1 fruit fly cellular context compared by ENCODE assay signal in the genomic region with DNA sequence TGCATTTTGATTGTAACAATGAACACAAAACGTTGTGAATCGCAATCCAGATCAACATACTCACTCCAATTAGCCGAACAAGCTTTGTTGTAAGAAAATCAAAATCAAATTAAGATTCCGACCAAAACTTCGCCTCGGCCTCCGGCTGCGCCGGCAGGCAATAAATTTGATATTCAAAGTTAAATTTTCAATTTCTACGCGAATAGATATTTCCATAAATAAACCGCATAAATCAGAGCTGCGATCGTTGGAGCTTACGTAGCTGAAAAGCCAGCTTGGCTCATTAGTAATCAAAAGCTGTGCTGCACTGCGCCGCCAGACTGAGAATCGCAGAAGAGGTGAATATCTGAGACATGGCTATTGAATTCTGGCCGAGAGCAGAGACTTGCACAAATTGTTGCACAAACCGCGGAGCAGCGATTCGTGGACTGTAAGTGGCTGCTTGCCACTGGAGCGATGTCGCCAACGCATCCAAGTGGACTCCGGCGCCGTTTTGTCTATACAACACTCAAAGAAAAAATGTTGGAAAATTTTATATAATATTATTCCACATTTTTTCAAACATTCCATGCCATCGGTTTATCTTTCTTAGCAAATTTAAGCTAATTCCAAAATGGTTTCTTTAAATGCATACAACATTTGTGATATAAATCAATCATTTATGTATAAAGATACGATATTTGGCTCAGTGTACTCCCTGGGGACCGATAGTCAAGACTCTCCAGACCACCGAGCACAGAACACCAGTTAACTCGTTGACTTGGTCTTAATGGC.
TF ChIP-seq lines count a peak whose summit lies in the region.

No protein-coding gene starts in this region.

TF ChIP-seq in whole organism, embryonic, 481 proteins besides CTCF, POLR2A, EP300 and RAD21 (continued from another document):
- peak; percentile 66 for TF ChIP-seq abd-A (tag; optimal IDR thresholded peaks at IDR 0.05; lab: Kevin White, UChicago)
- peak; percentile 71 for TF ChIP-seq nom (GFP tag; optimal IDR thresholded peaks at IDR 0.05; lab: Kevin White, UChicago)
- peak; percentile 58 for TF ChIP-seq CG17361 (GFP tag; IDR thresholded peaks at IDR 0.05; lab: Robert Waterston, UW)
- TF ChIP-seq Hey (tag; optimal IDR thresholded peaks at IDR 0.05; lab: Kevin White, UChicago): no peak
- TF ChIP-seq CG4820 (GFP tag; optimal IDR thresholded peaks at IDR 0.05; lab: Kevin White, UChicago): peak; percentile 41
- no peak for TF ChIP-seq hth (optimal IDR thresholded peaks at IDR 0.05; lab: Kevin White, UChicago)
- peak; percentile 68 for TF ChIP-seq CG17359 (tag; optimal IDR thresholded peaks at IDR 0.05; lab: Kevin White, UChicago)
- peak; percentile 17 for TF ChIP-seq CG17802 (tag; optimal IDR thresholded peaks at IDR 0.05; lab: Kevin White, UChicago)
- no peak for TF ChIP-seq Doc2 (GFP tag; IDR thresholded peaks at IDR 0.05; lab: Robert Waterston, UW)
- peak; percentile 70 for TF ChIP-seq CG2712 (tag; optimal IDR thresholded peaks at IDR 0.05; lab: Kevin White, UChicago)
- TF ChIP-seq Mad (GFP tag; optimal IDR thresholded peaks at IDR 0.05; lab: Kevin White, UChicago): peak; percentile 8
- no peak for TF ChIP-seq Ets97D (GFP tag; optimal IDR thresholded peaks at IDR 0.05; lab: Kevin White, UChicago)
- TF ChIP-seq phol (tag; optimal IDR thresholded peaks at IDR 0.05; lab: Kevin White, UChicago): peak; percentile 65
- no peak for TF ChIP-seq trh (GFP tag; optimal IDR thresholded peaks at IDR 0.05; lab: Kevin White, UChicago)
- peak; percentile 26 for TF ChIP-seq Meics (GFP tag; optimal IDR thresholded peaks at IDR 0.05; lab: Kevin White, UChicago)
- TF ChIP-seq tx (GFP tag; optimal IDR thresholded peaks at IDR 0.05; lab: Kevin White, UChicago): no peak
- TF ChIP-seq CG1647 (GFP tag; optimal IDR thresholded peaks at IDR 0.05; lab: Kevin White, UChicago): no peak
- TF ChIP-seq CG17385 (GFP tag; optimal IDR thresholded peaks at IDR 0.05; lab: Kevin White, UChicago): peak; percentile 29
- TF ChIP-seq Eip74EF (GFP tag; optimal IDR thresholded peaks at IDR 0.05; lab: Kevin White, UChicago): peak in 1 of 2 experiments; percentile 43
- no peak for TF ChIP-seq Dp (GFP tag; optimal IDR thresholded peaks at IDR 0.05; lab: Kevin White, UChicago)
- TF ChIP-seq CG3847 (GFP tag; IDR thresholded peaks at IDR 0.05; lab: Robert Waterston, UW): 0 out of 2 replicates have a peak, but pooled peaks have one; percentile 14
- no peak for TF ChIP-seq Dad (GFP tag; optimal IDR thresholded peaks at IDR 0.05; lab: Kevin White, UChicago)
- TF ChIP-seq CG18764 (GFP tag; optimal IDR thresholded peaks at IDR 0.05; lab: Kevin White, UChicago): peak; percentile 30
- no peak for TF ChIP-seq ash1 (GFP tag; optimal IDR thresholded peaks at IDR 0.05; lab: Kevin White, UChicago)
- no peak for TF ChIP-seq pan (optimal IDR thresholded peaks at IDR 0.05; lab: Kevin White, UChicago)
- peak in 1 of 2 experiments; percentile 52 for TF ChIP-seq pan (GFP tag; optimal IDR thresholded peaks at IDR 0.05 in 1 of 2, IDR thresholded peaks at IDR 0.05 in 1 of 2)
- peak; percentile 22 for TF ChIP-seq CG2875 (GFP tag; optimal IDR thresholded peaks at IDR 0.05; lab: Kevin White, UChicago)
- TF ChIP-seq al (GFP tag; IDR thresholded peaks at IDR 0.05; lab: Robert Waterston, UW): peak; percentile 33; the same call in 1 of the 2 replicates
- TF ChIP-seq shn (GFP tag; optimal IDR thresholded peaks at IDR 0.05; lab: Kevin White, UChicago): no peak
- peak; percentile 13 for TF ChIP-seq Max (GFP tag; optimal IDR thresholded peaks at IDR 0.05; lab: Kevin White, UChicago)
- no peak for TF ChIP-seq sr (GFP tag; IDR thresholded peaks at IDR 0.05; lab: Robert Waterston, UW)
- peak; percentile 16 for TF ChIP-seq gcm (GFP tag; optimal IDR thresholded peaks at IDR 0.05; lab: Kevin White, UChicago)
- no peak for TF ChIP-seq gt (GFP tag; IDR thresholded peaks at IDR 0.05; lab: Robert Waterston, UW)
- peak; percentile 32 for TF ChIP-seq CG10147 (GFP tag; optimal IDR thresholded peaks at IDR 0.05; lab: Kevin White, UChicago)
- no peak for TF ChIP-seq CG6854 (GFP tag; optimal IDR thresholded peaks at IDR 0.05; lab: Kevin White, UChicago)
- no peak for TF ChIP-seq gro (GFP tag; optimal IDR thresholded peaks at IDR 0.05; lab: Kevin White, UChicago)
- TF ChIP-seq CG42726 (GFP tag; IDR thresholded peaks at IDR 0.05; lab: Robert Waterston, UW; ENCODE audit: partially characterized antibody): no peak
- TF ChIP-seq CG12071 (GFP tag; optimal IDR thresholded peaks at IDR 0.05; lab: Kevin White, UChicago): peak; percentile 16
- TF ChIP-seq CG8388 (GFP tag; optimal IDR thresholded peaks at IDR 0.05; lab: Kevin White, UChicago): peak; percentile 55
- peak; percentile 74 for TF ChIP-seq Drgx (GFP tag; IDR thresholded peaks at IDR 0.05; lab: Robert Waterston, UW)
- TF ChIP-seq Adf1 (GFP tag; IDR thresholded peaks at IDR 0.05; lab: Robert Waterston, UW): no peak
- no peak for TF ChIP-seq CG10565 (GFP tag; optimal IDR thresholded peaks at IDR 0.05; lab: Kevin White, UChicago)
- peak; percentile 48 for TF ChIP-seq CG1529 (GFP tag; optimal IDR thresholded peaks at IDR 0.05; lab: Kevin White, UChicago)
- no peak for TF ChIP-seq dan (GFP tag; IDR thresholded peaks at IDR 0.05; lab: Robert Waterston, UW)
- no peak for TF ChIP-seq CG3726 (GFP tag; IDR thresholded peaks at IDR 0.05; lab: Robert Waterston, UW)
- TF ChIP-seq ken (GFP tag; IDR thresholded peaks at IDR 0.05; lab: Robert Waterston, UW): no peak
- TF ChIP-seq ap (GFP tag; IDR thresholded peaks at IDR 0.05; lab: Robert Waterston, UW): 0 out of 2 replicates have a peak, but pooled peaks have one; percentile 44
- TF ChIP-seq CG7963 (GFP tag; IDR thresholded peaks at IDR 0.05; lab: Robert Waterston, UW; ENCODE audit: partially characterized antibody): no peak
- TF ChIP-seq lmd (GFP tag; IDR thresholded peaks at IDR 0.05; lab: Robert Waterston, UW): peak; percentile 47; the same call in 1 of the 2 replicates
- peak; percentile 35 for TF ChIP-seq BtbVII (GFP tag; optimal IDR thresholded peaks at IDR 0.05; lab: Kevin White, UChicago)
- peak; percentile 47 for TF ChIP-seq sd (tag; optimal IDR thresholded peaks at IDR 0.05; lab: Kevin White, UChicago)
- no peak for TF ChIP-seq ERR (GFP tag; optimal IDR thresholded peaks at IDR 0.05; lab: Kevin White, UChicago)
- TF ChIP-seq bab2 (GFP tag; optimal IDR thresholded peaks at IDR 0.05; lab: Kevin White, UChicago): no peak
- no peak for TF ChIP-seq Sin3A (optimal IDR thresholded peaks at IDR 0.05; lab: Kevin White, UChicago)
- no peak for TF ChIP-seq Pdp1 (GFP tag; optimal IDR thresholded peaks at IDR 0.05; lab: Kevin White, UChicago)
- peak; percentile 35 for TF ChIP-seq HHEX (GFP tag; optimal IDR thresholded peaks at IDR 0.05; lab: Kevin White, UChicago)
- TF ChIP-seq CG3838 (GFP tag; optimal IDR thresholded peaks at IDR 0.05; lab: Kevin White, UChicago): no peak
- no peak for TF ChIP-seq CG9215 (GFP tag; IDR thresholded peaks at IDR 0.05; lab: Robert Waterston, UW)
- TF ChIP-seq Nf-YC (tag; optimal IDR thresholded peaks at IDR 0.05; lab: Kevin White, UChicago): no peak
- TF ChIP-seq CG6689 (GFP tag; IDR thresholded peaks at IDR 0.05; lab: Robert Waterston, UW): peak; percentile 57; the same call in 1 of the 2 replicates
- no peak for TF ChIP-seq Dll (GFP tag; IDR thresholded peaks at IDR 0.05; lab: Robert Waterston, UW; ENCODE audit: partially characterized antibody)
- no peak for TF ChIP-seq pb (GFP tag; optimal IDR thresholded peaks at IDR 0.05; lab: Kevin White, UChicago)
- peak; percentile 65 for TF ChIP-seq CG2678 (tag; optimal IDR thresholded peaks at IDR 0.05; lab: Kevin White, UChicago)
- peak; percentile 22; the same call in 1 of the 2 replicates for TF ChIP-seq CG14014 (GFP tag; IDR thresholded peaks at IDR 0.05; lab: Robert Waterston, UW)
- TF ChIP-seq Sox102F (GFP tag; optimal IDR thresholded peaks at IDR 0.05; lab: Kevin White, UChicago): peak; percentile 67
- TF ChIP-seq hb (GFP tag; IDR thresholded peaks at IDR 0.05; lab: Robert Waterston, UW; ENCODE audit: partially characterized antibody): no peak
- peak; percentile 9 for TF ChIP-seq CG2202 (tag; optimal IDR thresholded peaks at IDR 0.05; lab: Kevin White, UChicago)
- no peak for TF ChIP-seq ato (GFP tag; IDR thresholded peaks at IDR 0.05; lab: Robert Waterston, UW; ENCODE audit: partially characterized antibody)
- 0 out of 2 replicates have a peak, but pooled peaks have one; percentile 31 for TF ChIP-seq ttk (GFP tag; IDR thresholded peaks at IDR 0.05; lab: Robert Waterston, UW)
- TF ChIP-seq CG7987 (GFP tag; optimal IDR thresholded peaks at IDR 0.05; lab: Kevin White, UChicago): no peak
- peak; percentile 49 for TF ChIP-seq grau (tag; optimal IDR thresholded peaks at IDR 0.05; lab: Kevin White, UChicago)
- peak; percentile 45 for TF ChIP-seq CG7839 (tag; optimal IDR thresholded peaks at IDR 0.05; lab: Kevin White, UChicago)
- TF ChIP-seq CoRest (tag; optimal IDR thresholded peaks at IDR 0.05; lab: Kevin White, UChicago): peak; percentile 48
- no peak for TF ChIP-seq amos (GFP tag; IDR thresholded peaks at IDR 0.05; lab: Robert Waterston, UW; ENCODE audit: partially characterized antibody)
